Worm (Caenorhabditis elegans) whole organism, midembryonic: Measurements from ENCODE around the gene puf-5.

Experiments used
- T22C8.4 ChIP-seq: fragments of 200-800 bp; sonication (Bioruptor generic); IDR thresholded peaks from 2 replicates; pipeline ENCODE4 v1.3.6; 2022; ENCODE audit warnings: missing genetic modification characterization, missing compliant biosample characterization
- cog-1 ChIP-seq: sonication (generic microtip); optimal IDR thresholded peaks from 2 replicates; lab custom pipeline; 2016; ENCODE audit warnings: missing genetic modification characterization, missing compliant biosample characterization
- flt-1 ChIP-seq: fragments of 200-800 bp; sonication (Bioruptor generic); IDR thresholded peaks from 2 replicates; pipeline ENCODE4 v1.3.6; 2022; ENCODE audit warnings: missing genetic modification characterization, missing compliant biosample characterization
- klf-2 ChIP-seq: fragments of 200-800 bp; sonication (Bioruptor generic); conservative IDR thresholded peaks from 2 replicates; pipeline ENCODE4 v1.3.6; 2022; ENCODE audit warnings: missing genetic modification reagents, missing genetic modification characterization, missing compliant biosample characterization
- med-1 ChIP-seq: sonication (generic microtip); optimal IDR thresholded peaks from 2 replicates; lab custom pipeline; 2017; ENCODE audit warnings: missing genetic modification characterization, mild to moderate bottlenecking, missing compliant biosample characterization, antibody characterized with exemption, missing genetic modification reagents; ENCODE audit not compliant: insufficient read depth
- ref-1 ChIP-seq: fragments of 200-800 bp; sonication (Bioruptor generic); conservative IDR thresholded peaks from 2 replicates; pipeline ENCODE4 v1.3.6; 2022; ENCODE audit warnings: missing genetic modification reagents, missing genetic modification characterization, missing compliant biosample characterization
- tab-1 ChIP-seq: fragments of 200-800 bp; sonication (Bioruptor generic); IDR thresholded peaks from 2 replicates; pipeline ENCODE4 v1.3.6; 2022; ENCODE audit warnings: missing genetic modification characterization, missing compliant biosample characterization
- ztf-23 ChIP-seq: fragments of 200-800 bp; sonication (Bioruptor generic); IDR thresholded peaks from 2 replicates; pipeline ENCODE4 v1.3.6; 2022; ENCODE audit warnings: missing genetic modification reagents, missing genetic modification characterization, missing compliant biosample characterization
- ztf-29 ChIP-seq: fragments of 200-800 bp; sonication (Bioruptor generic); IDR thresholded peaks from 2 replicates; pipeline ENCODE4 v1.3.6; 2022; ENCODE audit warnings: missing genetic modification reagents, missing genetic modification characterization, missing compliant biosample characterization

The puf-5 gene

ce11 chrII:8554568-8554967, 20.8 kb upstream of the puf-5 start:
- no peak for TF ChIP-seq flt-1 (GFP tag; lab: Robert Waterston, UW)
- no peak for TF ChIP-seq T22C8.4
- no peak for TF ChIP-seq cog-1 (tag; lab: Kevin White, UChicago)
- TF ChIP-seq ztf-23 (GFP tag; lab: Robert Waterston, UW) = no peak
- TF ChIP-seq tab-1 = no peak
- no peak for TF ChIP-seq klf-2 (GFP tag; lab: Robert Waterston, UW)
- no peak for TF ChIP-seq ref-1 (GFP tag; lab: Robert Waterston, UW)
- TF ChIP-seq ztf-29 = no peak
- TF ChIP-seq med-1 (GFP tag; lab: Kevin White, UChicago) = no peak

- TF ChIP-seq tab-1 = no peak
- TF ChIP-seq klf-2 (GFP tag; lab: Robert Waterston, UW) = no peak
- TF ChIP-seq med-1 (GFP tag; lab: Kevin White, UChicago) = no peak
- TF ChIP-seq ztf-23 (GFP tag; lab: Robert Waterston, UW) = no peak
- no peak for TF ChIP-seq flt-1 (GFP tag; lab: Robert Waterston, UW)
- TF ChIP-seq T22C8.4 = no peak
- no peak for TF ChIP-seq cog-1 (tag; lab: Kevin White, UChicago)
- no peak for TF ChIP-seq ref-1 (GFP tag; lab: Robert Waterston, UW)
- no peak for TF ChIP-seq ztf-29
These were observed 19.2 kb upstream of the puf-5 start, which contains the start of gene glb-27 for ce11 chrII:8556166-8556565. glb-27 (minus strand) TSS chrII:8556266.

DNA sequence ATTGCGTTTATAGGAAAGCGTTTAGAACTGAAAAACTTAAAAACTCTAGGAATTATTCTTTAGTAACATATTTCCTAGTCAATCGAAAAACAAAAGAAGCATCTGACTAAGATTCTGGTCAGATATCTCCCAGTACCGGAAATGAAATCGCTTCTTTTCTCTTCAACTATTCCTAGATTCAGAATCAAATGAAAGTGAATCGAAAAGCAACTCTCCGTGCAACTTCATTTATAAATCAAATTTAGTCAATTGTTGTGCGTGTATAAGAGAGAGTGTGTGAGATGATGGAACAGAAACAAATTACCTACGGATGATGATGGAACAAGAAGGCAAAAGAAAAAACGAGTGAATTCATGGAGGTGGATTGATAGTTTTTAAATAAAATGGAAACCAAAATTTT, 16.2 kb upstream of the puf-5 start:
- TF ChIP-seq ref-1 (GFP tag; lab: Robert Waterston, UW) (no peak), T22C8.4 (no peak), flt-1 (GFP tag; lab: Robert Waterston, UW) (no peak), ztf-29 (no peak), med-1 (GFP tag; lab: Kevin White, UChicago) (no peak), tab-1 (no peak), cog-1 (tag; lab: Kevin White, UChicago) (no peak), klf-2 (GFP tag; lab: Robert Waterston, UW) (no peak), ztf-23 (GFP tag; lab: Robert Waterston, UW) (no peak)

DNA sequence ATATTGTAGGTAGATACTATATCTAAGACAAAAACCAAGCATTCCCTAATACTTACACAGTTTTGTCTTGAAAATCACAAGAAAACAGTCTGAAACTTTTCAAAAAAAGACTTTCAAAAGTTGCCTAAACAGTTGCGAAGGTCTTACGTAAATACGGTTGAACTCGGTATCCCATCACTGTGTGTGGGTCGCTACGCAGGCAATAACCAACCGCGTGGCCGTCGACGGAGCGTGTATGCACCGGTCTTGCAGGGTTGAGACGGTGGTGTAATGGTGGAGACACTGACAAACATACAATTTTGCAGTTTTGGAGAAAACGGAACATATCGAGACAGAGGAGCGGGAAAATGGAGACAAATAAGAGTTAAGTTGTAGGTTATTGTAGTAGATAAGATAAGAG, 14.1 kb upstream of the puf-5 start, which contains the start of gene iff-2:
Gene iff-2 (minus strand): TSS at position 141 of the 400 bp plus-strand sequence.
- peak; percentile 24; the same call in 1 of the 2 replicates for TF ChIP-seq tab-1
- TF ChIP-seq T22C8.4 = peak; percentile 52
- peak; percentile 89 for TF ChIP-seq flt-1 (GFP tag; lab: Robert Waterston, UW)
- TF ChIP-seq ztf-23 (GFP tag; lab: Robert Waterston, UW) = peak; percentile 92
- no peak for TF ChIP-seq med-1 (GFP tag; lab: Kevin White, UChicago)
- TF ChIP-seq ztf-29 = peak; percentile 16; the same call in 1 of the 2 replicates
- TF ChIP-seq cog-1 (tag; lab: Kevin White, UChicago) = peak; percentile 97
- peak; percentile 46 for TF ChIP-seq ref-1 (GFP tag; lab: Robert Waterston, UW)
- TF ChIP-seq klf-2 (GFP tag; lab: Robert Waterston, UW) = 0 out of 2 replicates have a peak, but pooled peaks have one; percentile 51

DNA sequence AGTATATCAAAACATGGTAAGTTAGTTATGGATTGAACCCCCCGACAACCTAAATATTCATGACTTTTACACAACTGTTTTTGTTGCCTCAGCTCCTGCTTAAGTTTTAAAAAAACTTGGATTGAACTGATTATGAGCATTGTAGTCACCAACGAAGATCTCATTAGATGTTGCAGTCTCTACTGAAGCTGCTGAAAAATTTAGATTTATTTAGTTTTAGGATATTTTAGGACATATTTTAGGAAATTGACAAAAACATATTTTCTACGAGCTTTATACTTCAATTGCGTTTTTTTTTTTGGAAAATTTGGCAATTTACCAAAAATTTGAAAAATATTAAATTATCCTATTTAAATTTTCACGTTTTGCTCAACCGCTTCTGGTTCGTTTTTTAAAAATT, 13.3 kb upstream of the puf-5 start, which contains the start of gene F54C9.14:
Gene F54C9.14 (plus strand): TSS at position 301 of the 400 bp plus-strand sequence.
- TF ChIP-seq ztf-29 (no peak), T22C8.4 (no peak), tab-1 (no peak), med-1 (GFP tag; lab: Kevin White, UChicago) (no peak), ztf-23 (GFP tag; lab: Robert Waterston, UW) (no peak), klf-2 (GFP tag; lab: Robert Waterston, UW) (no peak), cog-1 (tag; lab: Kevin White, UChicago) (no peak), flt-1 (GFP tag; lab: Robert Waterston, UW) (no peak), ref-1 (GFP tag; lab: Robert Waterston, UW) (no peak)

DNA sequence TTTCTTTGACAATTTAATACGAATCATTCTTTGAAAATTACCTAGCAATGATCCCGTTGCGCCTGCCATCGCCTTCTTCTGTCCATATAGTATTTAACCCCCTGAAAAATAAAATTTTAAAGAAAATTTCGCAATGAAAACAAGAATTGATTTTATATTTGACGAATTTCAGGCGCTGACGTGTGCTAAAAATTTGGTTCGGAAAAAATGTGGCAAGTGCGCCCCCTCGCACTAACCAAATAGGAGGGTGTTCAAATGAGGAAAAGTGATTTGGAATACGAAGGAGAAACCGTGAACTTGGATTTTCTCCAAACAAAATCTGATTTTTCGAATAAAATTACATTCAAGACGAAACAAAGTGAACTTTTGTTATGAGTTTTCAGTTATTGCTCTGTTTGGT, 9.3 kb upstream of the puf-5 start, which contains the start of gene stc-1:
Gene stc-1 (minus strand): TSS at position 101 of the 400 bp plus-strand sequence.
- TF ChIP-seq ref-1 (GFP tag; lab: Robert Waterston, UW) = no peak
- TF ChIP-seq med-1 (GFP tag; lab: Kevin White, UChicago) = no peak

DNA sequence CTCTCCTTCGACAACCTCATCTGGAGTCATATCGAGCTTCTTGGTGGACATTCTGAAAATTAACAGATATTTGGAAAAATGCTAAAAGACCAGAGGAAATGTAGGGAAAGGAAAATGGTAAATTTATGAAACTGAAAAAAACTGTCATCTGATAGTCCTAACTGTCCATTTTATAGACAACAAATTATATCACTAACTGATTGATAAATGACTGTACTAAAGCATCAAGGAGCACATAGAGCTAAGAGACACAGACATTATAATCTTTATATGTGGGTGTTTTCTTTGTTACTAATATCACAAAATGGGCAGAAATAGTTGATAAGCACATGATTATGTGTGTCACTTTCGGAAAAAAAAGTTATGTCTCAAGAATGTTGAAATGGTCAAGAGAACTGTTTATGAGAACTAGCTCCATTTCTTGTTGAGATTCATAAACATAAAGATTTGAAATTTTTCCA, 8.5 kb upstream of the puf-5 start, which contains the start of gene F54C9.3:
Gene F54C9.3 (minus strand): TSS at position 51 of the 461 bp plus-strand sequence.
- no peak for TF ChIP-seq ztf-23 (GFP tag; lab: Robert Waterston, UW)
- no peak for TF ChIP-seq med-1 (GFP tag; lab: Kevin White, UChicago)

ce11 chrII:8568234-8568969, 6.9 kb upstream of the puf-5 start:
- TF ChIP-seq klf-2 (GFP tag; lab: Robert Waterston, UW) (no peak), T22C8.4 (no peak), cog-1 (tag; lab: Kevin White, UChicago) (no peak), flt-1 (GFP tag; lab: Robert Waterston, UW) (no peak), med-1 (GFP tag; lab: Kevin White, UChicago) (no peak), ztf-23 (GFP tag; lab: Robert Waterston, UW) (no peak), ztf-29 (no peak), tab-1 (no peak), ref-1 (GFP tag; lab: Robert Waterston, UW) (no peak)
